Worm (Caenorhabditis elegans): ENCODE data around the gene mps-4.

- TF ChIP-seq D2030.7 (GFP tag; IDR thresholded peaks at IDR 0.05) (no peak), ets-4 (GFP tag; optimal IDR thresholded peaks at IDR 0.05) (no peak)
Observed at ce11 chrIII:8244052-8244451, 27.5 kb downstream of the mps-4 start, which contains the start of the genes pbs-6 and cids-1.
